Worm (Caenorhabditis elegans): ENCODE data around the gene T21B6.3.

- TF ChIP-seq ama-1 (optimal IDR thresholded peaks at IDR 0.05) = no peak
- TF ChIP-seq ama-1 (GFP tag; optimal IDR thresholded peaks at IDR 0.05) = no peak
- TF ChIP-seq bed-2 (GFP tag; IDR thresholded peaks at IDR 0.05) = no peak
- TF ChIP-seq F39B2.1 (GFP tag; IDR thresholded peaks at IDR 0.05) = no peak
- no peak for TF ChIP-seq snpc-1.3 (tag; optimal IDR thresholded peaks at IDR 0.05; ENCODE audit: insufficient read depth)
- no peak for TF ChIP-seq lin-26 (GFP tag; IDR thresholded peaks at IDR 0.05)
- TF ChIP-seq sptf-2 (GFP tag; optimal IDR thresholded peaks at IDR 0.05) = no peak
- no peak for TF ChIP-seq Y53F4B.3 (GFP tag; IDR thresholded peaks at IDR 0.05)
- TF ChIP-seq nhr-80 (tag; optimal IDR thresholded peaks at IDR 0.05) = no peak
- no peak for TF ChIP-seq snpc-4 (GFP tag; optimal IDR thresholded peaks at IDR 0.05)
- no peak for TF ChIP-seq snpc-4 (tag; optimal IDR thresholded peaks at IDR 0.05)
- no peak for TF ChIP-seq athp-1 (tag; optimal IDR thresholded peaks at IDR 0.05)
- TF ChIP-seq ccch-3 (GFP tag; optimal IDR thresholded peaks at IDR 0.05) = no peak
- no peak for TF ChIP-seq die-1 (tag; optimal IDR thresholded peaks at IDR 0.05)
- no peak for TF ChIP-seq akir-1 (GFP tag; optimal IDR thresholded peaks at IDR 0.05)
Measured at ce11 chrX:10900952-10901351, 47.8 kb downstream of the T21B6.3 start.

Data from whole organism, young adult.